Fruit fly (Drosophila melanogaster) whole organism, embryonic: Measurements from ENCODE around the gene CG11164.

ENCODE experiments used
- Atf6 ChIP-seq: fragments of 200-800 bp; sonication (Bioruptor generic); IDR thresholded peaks from 2 replicates; pipeline ENCODE4 v1.3.6; 2022; ENCODE audit warnings: missing biosample characterization, missing genetic modification characterization
- CG10267 ChIP-seq: fragments of 200-800 bp; sonication (Bioruptor generic); optimal IDR thresholded peaks from 2 replicates; lab custom pipeline; 2018; ENCODE audit warnings: missing biosample characterization, mild to moderate bottlenecking, missing genetic modification characterization, moderate library complexity
- CG11085 ChIP-seq: fragments of 200-800 bp; sonication (Bioruptor generic); IDR thresholded peaks from 2 replicates; pipeline ENCODE4 v1.3.6; 2022; ENCODE audit warnings: missing biosample characterization, missing genetic modification characterization
- CG12942 ChIP-seq: fragments of 200-800 bp; sonication (Bioruptor generic); optimal IDR thresholded peaks from 3 replicates; lab custom pipeline; 2016; ENCODE audit warnings: missing biosample characterization, missing genetic modification characterization
- CG13287 ChIP-seq: fragments of 200-800 bp; sonication (Bioruptor generic); IDR thresholded peaks from 2 replicates; pipeline ENCODE4 v1.3.6; 2022; ENCODE audit warnings: missing biosample characterization, missing genetic modification characterization; ENCODE audit not compliant: partially characterized antibody
- CG14965 ChIP-seq: fragments of 200-800 bp; sonication (Bioruptor generic); optimal IDR thresholded peaks from 2 replicates; lab custom pipeline; 2016; ENCODE audit warnings: missing biosample characterization, missing genetic modification characterization, borderline replicate concordance
- CG16815 ChIP-seq: fragments of 200-800 bp; sonication (Bioruptor generic); optimal IDR thresholded peaks from 3 replicates; lab custom pipeline; 2017; ENCODE audit warnings: missing biosample characterization, mild to moderate bottlenecking, missing genetic modification characterization
- CG16863 ChIP-seq: fragments of 200-800 bp; sonication (Bioruptor generic); optimal IDR thresholded peaks from 3 replicates; lab custom pipeline; 2016; ENCODE audit warnings: missing biosample characterization, missing genetic modification characterization
- CG2199 ChIP-seq: fragments of 200-800 bp; sonication (Bioruptor generic); IDR thresholded peaks from 3 replicates; pipeline ENCODE4 v1.3.6; 2022; ENCODE audit warnings: missing biosample characterization, missing genetic modification characterization
- CG4328 ChIP-seq: fragments of 200-800 bp; sonication (Bioruptor generic); optimal IDR thresholded peaks from 3 replicates; lab custom pipeline; 2017; ENCODE audit warnings: missing biosample characterization, missing genetic modification reagents, missing genetic modification characterization
- CG7556 ChIP-seq: fragments of 200-800 bp; sonication (Bioruptor generic); optimal IDR thresholded peaks from 2 replicates; lab custom pipeline; 2017; ENCODE audit warnings: missing biosample characterization, mild to moderate bottlenecking, missing genetic modification characterization
- CG8924 ChIP-seq: fragments of 200-800 bp; optimal IDR thresholded peaks from 3 replicates; lab custom pipeline; 2019; ENCODE audit warnings: missing biosample characterization, mild to moderate bottlenecking, missing genetic modification characterization, moderate library complexity
- CG9609 ChIP-seq: fragments of 200-800 bp; sonication (Bioruptor generic); optimal IDR thresholded peaks from 3 replicates; lab custom pipeline; 2016; ENCODE audit warnings: missing biosample characterization, missing genetic modification characterization
- Camta ChIP-seq: fragments of 200-800 bp; sonication (Bioruptor generic); optimal IDR thresholded peaks from 2 replicates; lab custom pipeline; 2016; ENCODE audit warnings: missing biosample characterization, missing genetic modification characterization
- D ChIP-seq, 2 experiments: fragments of 200-800 bp in 1 of 2; fragments of >200 bp in 1 of 2; sonication (Bioruptor generic) in 1 of 2; optimal IDR thresholded peaks; 2 replicates in 1 of 2; 3 replicates in 1 of 2; lab custom pipeline; 2017; ENCODE audit warnings: mild to moderate bottlenecking in 1 of 2, missing biosample characterization in 1 of 2, missing genetic modification characterization in 1 of 2, missing genetic modification reagents in 1 of 2
- E2f2 ChIP-seq: fragments of 200-800 bp; sonication (Bioruptor generic); IDR thresholded peaks from 2 replicates; pipeline ENCODE4 v1.3.6; 2022; ENCODE audit warnings: missing biosample characterization, missing genetic modification characterization
- H15 ChIP-seq: fragments of 200-800 bp; sonication (Bioruptor generic); IDR thresholded peaks from 3 replicates; pipeline ENCODE4 v1.3.6; 2022; ENCODE audit warnings: missing biosample characterization, missing genetic modification characterization
- Hmr ChIP-seq: fragments of 200-800 bp; sonication (Bioruptor generic); optimal IDR thresholded peaks from 3 replicates; lab custom pipeline; 2017; ENCODE audit warnings: mild to moderate bottlenecking, missing biosample characterization, missing genetic modification reagents, missing genetic modification characterization
- Kr ChIP-seq: fragments of 200-800 bp; sonication (Bioruptor generic); optimal IDR thresholded peaks from 2 replicates; lab custom pipeline; 2017; ENCODE audit warnings: missing biosample characterization, mild to moderate bottlenecking, missing genetic modification characterization
- Rfx ChIP-seq: fragments of 200-800 bp; sonication (Bioruptor generic); IDR thresholded peaks from 2 replicates; pipeline ENCODE4 v1.3.6; 2022; ENCODE audit warnings: missing biosample characterization, missing genetic modification characterization
- Rx ChIP-seq: fragments of 200-800 bp; sonication (Bioruptor generic); IDR thresholded peaks from 2 replicates; pipeline ENCODE4 v1.3.6; 2022; ENCODE audit warnings: missing biosample characterization, missing genetic modification characterization
- ara ChIP-seq: fragments of 200-800 bp; sonication (Bioruptor generic); IDR thresholded peaks from 2 replicates; pipeline ENCODE4 v1.3.6; 2022; ENCODE audit warnings: missing biosample characterization, missing genetic modification characterization
- cas ChIP-seq: fragments of 200-800 bp; sonication (Bioruptor generic); IDR thresholded peaks from 2 replicates; pipeline ENCODE4 v1.3.6; 2022; ENCODE audit warnings: missing biosample characterization, missing genetic modification characterization
- cato ChIP-seq: fragments of 200-800 bp; sonication (Bioruptor generic); optimal IDR thresholded peaks from 2 replicates; lab custom pipeline; 2016; ENCODE audit warnings: missing biosample characterization, missing genetic modification characterization, borderline replicate concordance
- caup ChIP-seq: fragments of 200-800 bp; sonication (Bioruptor generic); optimal IDR thresholded peaks from 3 replicates; lab custom pipeline; 2017; ENCODE audit warnings: missing biosample characterization, mild to moderate bottlenecking, missing genetic modification characterization, moderate library complexity; ENCODE audit not compliant: severe bottlenecking
- dpn ChIP-seq, 2 experiments: fragments of 200-800 bp; sonication (Bioruptor generic); optimal IDR thresholded peaks; 3 replicates each; lab custom pipeline; 2016; ENCODE audit warnings: missing biosample characterization in 2 of 2, missing genetic modification characterization in 2 of 2
- ems ChIP-seq: fragments of 200-800 bp; sonication (Bioruptor generic); optimal IDR thresholded peaks from 3 replicates; lab custom pipeline; 2016; ENCODE audit warnings: missing biosample characterization, missing genetic modification characterization
- eve ChIP-seq, 2 experiments: fragments of >200 bp; optimal IDR thresholded peaks; 2 replicates each; lab custom pipeline; 2017; ENCODE audit warnings: missing biosample characterization in 2 of 2, missing genetic modification characterization in 2 of 2
- gce ChIP-seq: fragments of 200-800 bp; sonication (Bioruptor generic); IDR thresholded peaks from 3 replicates; pipeline ENCODE4 v1.3.6; 2022; ENCODE audit warnings: missing biosample characterization, missing genetic modification characterization
- gem ChIP-seq: fragments of 200-800 bp; sonication (Bioruptor generic); optimal IDR thresholded peaks from 2 replicates; lab custom pipeline; 2019; ENCODE audit warnings: missing biosample characterization, mild to moderate bottlenecking, missing genetic modification characterization, moderate library complexity
- gsb ChIP-seq: fragments of 200-800 bp; sonication (Bioruptor generic); IDR thresholded peaks from 2 replicates; pipeline ENCODE4 v1.3.6; 2022; ENCODE audit warnings: missing biosample characterization, missing genetic modification characterization
- her ChIP-seq: fragments of 200-800 bp; sonication (Bioruptor generic); optimal IDR thresholded peaks from 2 replicates; lab custom pipeline; 2016; ENCODE audit warnings: missing biosample characterization, missing genetic modification characterization
- jigr1 ChIP-seq: fragments of 200-800 bp; sonication (Bioruptor generic); IDR thresholded peaks from 3 replicates; pipeline ENCODE4 v1.3.6; 2022; ENCODE audit warnings: missing biosample characterization, missing genetic modification characterization
- kah ChIP-seq: fragments of 200-800 bp; sonication (Bioruptor generic); optimal IDR thresholded peaks from 2 replicates; lab custom pipeline; 2018; ENCODE audit warnings: missing biosample characterization, mild to moderate bottlenecking, missing genetic modification characterization
- lov ChIP-seq, 2 experiments: fragments of 200-800 bp in 1 of 2; fragments of >200 bp in 1 of 2; sonication (Bioruptor generic) in 1 of 2; IDR thresholded peaks in 1 of 2; optimal IDR thresholded peaks in 1 of 2; 2 replicates in 1 of 2; 3 replicates in 1 of 2; pipeline versions ENCODE4 v1.3.6 to Lab custom; 2017 to 2022; ENCODE audit warnings: missing biosample characterization in 1 of 2, missing genetic modification characterization in 1 of 2
- org-1 ChIP-seq: fragments of 200-800 bp; sonication (Bioruptor generic); optimal IDR thresholded peaks from 2 replicates; lab custom pipeline; 2017; ENCODE audit warnings: missing biosample characterization, missing genetic modification characterization
- p53 ChIP-seq: fragments of 200-800 bp; sonication (Bioruptor generic); optimal IDR thresholded peaks from 2 replicates; lab custom pipeline; 2016; ENCODE audit warnings: missing biosample characterization, missing genetic modification characterization
- pan ChIP-seq, 4 experiments: fragments of >200 bp in 3 of 4; fragments of 200-800 bp in 1 of 4; sonication (Bioruptor generic) in 1 of 4; optimal IDR thresholded peaks in 3 of 4; IDR thresholded peaks in 1 of 4; 2 replicates each; pipeline versions ENCODE4 v1.3.6 to Lab custom; 2017 to 2022; ENCODE audit warnings: missing biosample characterization in 2 of 4, missing genetic modification characterization in 2 of 4, mixed read lengths in 1 of 4
- pros ChIP-seq: fragments of 200-800 bp; sonication (Bioruptor generic); optimal IDR thresholded peaks from 3 replicates; lab custom pipeline; 2019; ENCODE audit warnings: missing biosample characterization, mild to moderate bottlenecking, missing genetic modification characterization, moderate library complexity
- psq ChIP-seq: fragments of 200-800 bp; sonication (Bioruptor generic); optimal IDR thresholded peaks from 2 replicates; lab custom pipeline; 2017; ENCODE audit warnings: missing biosample characterization, missing genetic modification characterization
- row ChIP-seq: fragments of 200-800 bp; sonication (Bioruptor generic); IDR thresholded peaks from 3 replicates; pipeline ENCODE4 v1.3.6; 2022; ENCODE audit warnings: missing biosample characterization, missing genetic modification characterization
- schlank ChIP-seq: fragments of 200-800 bp; sonication (Bioruptor generic); optimal IDR thresholded peaks from 2 replicates; lab custom pipeline; 2018; ENCODE audit warnings: missing biosample characterization, mild to moderate bottlenecking, missing genetic modification characterization
- slp2 ChIP-seq: fragments of 200-800 bp; sonication (Bioruptor generic); optimal IDR thresholded peaks from 2 replicates; lab custom pipeline; 2016; ENCODE audit warnings: missing biosample characterization, missing genetic modification characterization
- sob ChIP-seq: fragments of 200-800 bp; sonication (Bioruptor generic); IDR thresholded peaks from 2 replicates; pipeline ENCODE4 v1.3.6; 2022; ENCODE audit warnings: missing biosample characterization, missing genetic modification characterization
- ssp ChIP-seq: fragments of 200-800 bp; sonication (Bioruptor generic); IDR thresholded peaks from 2 replicates; pipeline ENCODE4 v1.3.6; 2022; ENCODE audit warnings: missing biosample characterization, missing genetic modification characterization
- stc ChIP-seq: fragments of 200-800 bp; sonication (Bioruptor generic); IDR thresholded peaks from 2 replicates; pipeline ENCODE4 v1.3.6; 2022; ENCODE audit warnings: missing biosample characterization, missing genetic modification characterization

Gene CG11164

dm6 chrX:13625888-13626578 lies 41.8 kb upstream of the CG11164 start (continued):
- no peak for TF ChIP-seq kah (GFP tag; lab: Kevin White, UChicago)
- peak; percentile 67 for TF ChIP-seq schlank (tag; lab: Kevin White, UChicago)
- peak; percentile 11 for TF ChIP-seq Camta (GFP tag; lab: Kevin White, UChicago)

dm6 chrX:13626579-13626894 lies 41.3 kb upstream of the CG11164 start:
- peak; percentile 82 to 85 for TF ChIP-seq dpn (GFP tag; optimal IDR thresholded peaks at IDR 0.05; lab: Kevin White, UChicago)
- peak; percentile 84 for TF ChIP-seq Hmr (GFP tag; lab: Kevin White, UChicago)
- peak; percentile 54 for TF ChIP-seq CG8924
- TF ChIP-seq CG14965 (GFP tag; lab: Kevin White, UChicago) = peak; percentile 56
- TF ChIP-seq Rx (GFP tag; lab: Robert Waterston, UW) = peak; percentile 28; the same call in 1 of the 2 replicates
- TF ChIP-seq CG10267 (tag; lab: Kevin White, UChicago) = peak; percentile 43
- TF ChIP-seq CG9609 (GFP tag; lab: Kevin White, UChicago) = peak; percentile 76
- TF ChIP-seq ssp (GFP tag; lab: Robert Waterston, UW) = peak; percentile 30; the same call in 1 of the 2 replicates
- peak; percentile 72 for TF ChIP-seq CG16863
- TF ChIP-seq CG11085 (GFP tag; lab: Robert Waterston, UW) = peak; percentile 27; the same call in 1 of the 2 replicates
- TF ChIP-seq pros (GFP tag; lab: Kevin White, UChicago) = no peak
- peak; percentile 83 for TF ChIP-seq gem
- TF ChIP-seq CG12942 (GFP tag; lab: Kevin White, UChicago) = peak; percentile 70
- TF ChIP-seq CG16815 (GFP tag; lab: Kevin White, UChicago) = peak; percentile 63
- 0 out of 2 replicates have a peak, but pooled peaks have one; percentile 38 for TF ChIP-seq gsb (GFP tag; lab: Robert Waterston, UW)
- TF ChIP-seq pan (optimal IDR thresholded peaks at IDR 0.05; lab: Kevin White, UChicago) = no peak
- peak in 1 of 2 experiments; percentile 73 for TF ChIP-seq pan (GFP tag; optimal IDR thresholded peaks at IDR 0.05 in 1 of 2, IDR thresholded peaks at IDR 0.05 in 1 of 2)
- TF ChIP-seq cato (GFP tag; lab: Kevin White, UChicago) = no peak
- peak; percentile 60; the same call in 1 of the 3 replicates for TF ChIP-seq CG2199 (GFP tag; lab: Robert Waterston, UW)
- peak; percentile 73; the same call in 2 of the 3 replicates for TF ChIP-seq H15 (GFP tag; lab: Robert Waterston, UW)
- no peak for TF ChIP-seq lov (optimal IDR thresholded peaks at IDR 0.05; lab: Kevin White, UChicago)
- no peak for TF ChIP-seq lov (GFP tag; IDR thresholded peaks at IDR 0.05; lab: Robert Waterston, UW)
- TF ChIP-seq E2f2 (GFP tag; lab: Robert Waterston, UW) = peak; percentile 50
- peak; percentile 72 for TF ChIP-seq caup (GFP tag; lab: Kevin White, UChicago)
- TF ChIP-seq ara = peak; percentile 34; the same call in 1 of the 2 replicates
- TF ChIP-seq Atf6 = peak; percentile 87
- TF ChIP-seq eve (GFP tag; optimal IDR thresholded peaks at IDR 0.05; lab: Kevin White, UChicago) = no peak
- no peak for TF ChIP-seq psq (GFP tag; lab: Kevin White, UChicago)
- peak; percentile 47 for TF ChIP-seq p53
- peak; percentile 57; the same call in 1 of the 3 replicates for TF ChIP-seq jigr1 (GFP tag; lab: Robert Waterston, UW)
- peak; percentile 37; the same call in 2 of the 3 replicates for TF ChIP-seq row (GFP tag; lab: Robert Waterston, UW)
- TF ChIP-seq her (GFP tag; lab: Kevin White, UChicago) = peak; percentile 80
- TF ChIP-seq ems (GFP tag; lab: Kevin White, UChicago) = peak; percentile 71
- peak; percentile 70 for TF ChIP-seq slp2 (GFP tag; lab: Kevin White, UChicago)
- peak; percentile 74 for TF ChIP-seq CG7556 (GFP tag; lab: Kevin White, UChicago)
- peak; percentile 91 for TF ChIP-seq Rfx (GFP tag; lab: Robert Waterston, UW)
- peak; percentile 58 for TF ChIP-seq stc (GFP tag; lab: Robert Waterston, UW)
- TF ChIP-seq CG13287 = peak; percentile 22; the same call in 1 of the 2 replicates
- peak; percentile 65 for TF ChIP-seq org-1 (GFP tag; lab: Kevin White, UChicago)
- TF ChIP-seq sob = peak; percentile 75
- no peak for TF ChIP-seq D (optimal IDR thresholded peaks at IDR 0.05; lab: Kevin White, UChicago)
- TF ChIP-seq D (GFP tag; optimal IDR thresholded peaks at IDR 0.05; lab: Kevin White, UChicago) = peak; percentile 56
- TF ChIP-seq CG4328 = peak; percentile 74
- no peak for TF ChIP-seq cas (GFP tag; lab: Robert Waterston, UW)
- 0 out of 3 replicates have a peak, but pooled peaks have one; percentile 24 for TF ChIP-seq gce (GFP tag; lab: Robert Waterston, UW)
- no peak for TF ChIP-seq Kr (GFP tag; lab: Kevin White, UChicago)
